Fruit fly (Drosophila melanogaster) whole organism: ENCODE data around the gene CROT.

Experiments
- CG8478 ChIP-seq: fragments of >200 bp; optimal IDR thresholded peaks from 2 replicates; lab custom pipeline; 2018; ENCODE audit warnings: inconsistent platforms
- pan ChIP-seq: fragments of >200 bp; optimal IDR thresholded peaks from 2 replicates; lab custom pipeline; 2017
- psq ChIP-seq: fragments of >200 bp; optimal IDR thresholded peaks from 2 replicates; lab custom pipeline; 2017
- usp ChIP-seq: fragments of >200 bp; optimal IDR thresholded peaks from 2 replicates; lab custom pipeline; 2017; ENCODE audit warnings: missing biosample characterization, missing genetic modification characterization, mixed read lengths

DNA sequence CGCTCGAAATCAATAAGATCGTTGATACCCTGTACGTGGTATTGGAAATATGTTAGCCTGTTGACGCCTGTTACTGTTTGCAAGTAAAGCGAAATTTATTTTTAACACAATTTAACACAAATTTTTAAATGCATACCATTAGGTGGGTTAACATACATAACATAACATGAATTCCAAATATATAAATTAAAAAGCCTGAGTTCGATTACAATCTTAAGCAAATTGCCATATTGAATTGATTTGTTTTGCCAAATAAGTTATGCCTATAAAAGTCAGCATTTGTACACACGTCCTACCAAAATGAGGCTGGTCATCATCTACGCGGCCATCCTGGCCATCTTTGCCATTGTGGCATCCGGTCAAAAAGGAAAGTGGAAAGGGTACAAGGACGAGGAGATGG is 12.5 kb downstream of the CROT start, which contains the start of gene CG43319:
- TF ChIP-seq psq (lab: Kevin White, UChicago) (no peak), usp (no peak), pan (lab: Kevin White, UChicago) (peak; percentile 61), CG8478 (lab: Kevin White, UChicago) (no peak)
